Fruit fly (Drosophila melanogaster) whole organism, wandering third instar larva: ENCODE measurements around the gene CG14282.

Experiments used
- GATAd ChIP-seq: sonication (Bioruptor generic); optimal IDR thresholded peaks from 2 replicates; lab custom pipeline; 2016; ENCODE audit warnings: missing biosample characterization, missing genetic modification characterization
- HLH106 ChIP-seq: fragments of 200-800 bp; optimal IDR thresholded peaks from 3 replicates; lab custom pipeline; 2019; ENCODE audit warnings: missing biosample characterization, mild to moderate bottlenecking, missing genetic modification characterization, moderate library complexity
- Hr78 ChIP-seq: fragments of >200 bp; optimal IDR thresholded peaks from 2 replicates; lab custom pipeline; 2017; ENCODE audit warnings: missing biosample characterization, missing genetic modification characterization
- Jra ChIP-seq: sonication (Bioruptor generic); optimal IDR thresholded peaks from 2 replicates; lab custom pipeline; 2016; ENCODE audit warnings: missing biosample characterization, missing genetic modification characterization
- h ChIP-seq: fragments of 200-800 bp; sonication (Bioruptor generic); optimal IDR thresholded peaks from 3 replicates; lab custom pipeline; 2016; ENCODE audit warnings: missing biosample characterization, mild to moderate bottlenecking, missing genetic modification characterization
- lola ChIP-seq: fragments of >200 bp; optimal IDR thresholded peaks from 2 replicates; lab custom pipeline; 2017; ENCODE audit warnings: missing biosample characterization, missing genetic modification characterization
- psq ChIP-seq: fragments of 200-800 bp; sonication (Bioruptor generic); optimal IDR thresholded peaks from 3 replicates; lab custom pipeline; 2017; ENCODE audit warnings: missing biosample characterization, mild to moderate bottlenecking, missing genetic modification characterization, moderate library complexity
- sage ChIP-seq: fragments of 200-800 bp; sonication (Bioruptor generic); optimal IDR thresholded peaks from 2 replicates; lab custom pipeline; 2016; ENCODE audit warnings: missing biosample characterization, mild to moderate bottlenecking, missing genetic modification characterization
- usp ChIP-seq: fragments of >200 bp; optimal IDR thresholded peaks from 2 replicates; lab custom pipeline; 2017; ENCODE audit warnings: missing biosample characterization, missing genetic modification characterization
- woc ChIP-seq: sonication (Bioruptor generic); optimal IDR thresholded peaks from 2 replicates; lab custom pipeline; 2016; ENCODE audit warnings: missing biosample characterization, mild to moderate bottlenecking, missing genetic modification characterization

dm6 chr3R:19187717-19188149 lies 10.9 kb downstream of the CG14282 start:
- TF ChIP-seq HLH106 (tag; lab: Kevin White, UChicago) (peak; percentile 52), sage (GFP tag; lab: Kevin White, UChicago) (peak; percentile 16), GATAd (GFP tag; lab: Kevin White, UChicago) (no peak), Hr78 (GFP tag; lab: Kevin White, UChicago) (no peak), psq (peak; percentile 91), woc (GFP tag; lab: Kevin White, UChicago) (peak; percentile 75), h (GFP tag; lab: Kevin White, UChicago) (peak; percentile 86), Jra (GFP tag; lab: Kevin White, UChicago) (peak; percentile 17), lola (GFP tag; lab: Kevin White, UChicago) (no peak), usp (GFP tag; lab: Kevin White, UChicago) (no peak)
